Worm (Caenorhabditis elegans): ENCODE measurements around the gene nlp-64.

- no peak for TF ChIP-seq klf-2 (GFP tag; conservative IDR thresholded peaks at IDR 0.05)
- TF ChIP-seq ztf-29 (GFP tag; IDR thresholded peaks at IDR 0.05), result no peak
Measured at ce11 chrX:332643-333042, 21.5 kb upstream of the nlp-64 start.

All from whole organism, midembryonic.